Fruit fly (Drosophila melanogaster) whole organism, embryonic: Measurements from ENCODE around the gene CG10445.
A peak's percentile ranks its signal among the peaks of the same experiment; 100 is the strongest.

Experiments used
- Ada2b ChIP-seq: fragments of 200-800 bp; sonication (Bioruptor generic); IDR thresholded peaks from 2 replicates; pipeline ENCODE4 v1.3.6; 2022; ENCODE audit warnings: missing biosample characterization, missing genetic modification characterization
- B-H1 ChIP-seq: fragments of 200-800 bp; sonication (Bioruptor generic); IDR thresholded peaks from 3 replicates; pipeline ENCODE4 v1.3.6; 2022; ENCODE audit warnings: missing biosample characterization, missing genetic modification characterization
- C15 ChIP-seq: fragments of 200-800 bp; sonication (Bioruptor generic); IDR thresholded peaks from 3 replicates; pipeline ENCODE4 v1.3.6; 2022; ENCODE audit warnings: missing biosample characterization, missing genetic modification characterization
- CG10209 ChIP-seq: fragments of 200-800 bp; sonication (Bioruptor generic); optimal IDR thresholded peaks from 3 replicates; lab custom pipeline; 2017; ENCODE audit warnings: missing biosample characterization, mild to moderate bottlenecking, missing genetic modification characterization, missing genetic modification reagents
- CG11247 ChIP-seq: fragments of 200-800 bp; sonication (Bioruptor generic); IDR thresholded peaks from 2 replicates; pipeline ENCODE4 v1.3.6; 2022; ENCODE audit warnings: missing biosample characterization, missing genetic modification characterization
- CG12155 ChIP-seq: fragments of 200-800 bp; sonication (Bioruptor generic); optimal IDR thresholded peaks from 3 replicates; lab custom pipeline; 2016; ENCODE audit warnings: missing biosample characterization, missing genetic modification characterization
- CG1233 ChIP-seq: fragments of 200-800 bp; sonication (Bioruptor generic); optimal IDR thresholded peaks from 4 replicates; lab custom pipeline; 2018; ENCODE audit warnings: missing biosample characterization, mild to moderate bottlenecking, missing genetic modification characterization
- CG13296 ChIP-seq: fragments of 200-800 bp; sonication (Bioruptor generic); optimal IDR thresholded peaks from 3 replicates; lab custom pipeline; 2018; ENCODE audit warnings: missing biosample characterization, mild to moderate bottlenecking, missing genetic modification characterization
- CG15479 ChIP-seq: fragments of 200-800 bp; sonication (Bioruptor generic); optimal IDR thresholded peaks from 3 replicates; lab custom pipeline; 2019; ENCODE audit warnings: missing biosample characterization, mild to moderate bottlenecking, missing genetic modification characterization, moderate library complexity
- CG17186 ChIP-seq: fragments of 200-800 bp; sonication (Bioruptor generic); optimal IDR thresholded peaks from 3 replicates; lab custom pipeline; 2017; ENCODE audit warnings: missing biosample characterization, missing genetic modification reagents, missing genetic modification characterization
- CG18011 ChIP-seq: fragments of 200-800 bp; sonication (Bioruptor generic); optimal IDR thresholded peaks from 2 replicates; lab custom pipeline; 2017; ENCODE audit warnings: missing biosample characterization, missing genetic modification characterization, mild to moderate bottlenecking, moderate library complexity, missing genotype
- CG18619 ChIP-seq: fragments of 200-800 bp; sonication (Bioruptor generic); optimal IDR thresholded peaks from 3 replicates; lab custom pipeline; 2017; ENCODE audit warnings: missing biosample characterization, mild to moderate bottlenecking, missing genetic modification characterization
- CG3163 ChIP-seq: fragments of 200-800 bp; sonication (Bioruptor generic); optimal IDR thresholded peaks from 3 replicates; lab custom pipeline; 2016; ENCODE audit warnings: missing biosample characterization, missing genetic modification characterization
- CG4404 ChIP-seq: fragments of 200-800 bp; sonication (Bioruptor generic); IDR thresholded peaks from 2 replicates; pipeline ENCODE4 v1.3.6; 2022; ENCODE audit warnings: missing biosample characterization, missing genetic modification characterization
- CG4820 ChIP-seq: fragments of 200-800 bp; sonication (Bioruptor generic); optimal IDR thresholded peaks from 3 replicates; lab custom pipeline; 2016; ENCODE audit warnings: missing biosample characterization, missing genetic modification characterization
- CG5180 ChIP-seq: fragments of 200-800 bp; sonication (Bioruptor generic); optimal IDR thresholded peaks from 3 replicates; lab custom pipeline; 2017; ENCODE audit warnings: missing biosample characterization, missing genetic modification characterization, mild to moderate bottlenecking, moderate library complexity, missing genetic modification reagents
- CG7556 ChIP-seq: fragments of 200-800 bp; sonication (Bioruptor generic); optimal IDR thresholded peaks from 2 replicates; lab custom pipeline; 2017; ENCODE audit warnings: missing biosample characterization, mild to moderate bottlenecking, missing genetic modification characterization
- CG9437 ChIP-seq: fragments of 200-800 bp; sonication (Bioruptor generic); optimal IDR thresholded peaks from 2 replicates; lab custom pipeline; 2018; ENCODE audit warnings: missing biosample characterization, mild to moderate bottlenecking, missing genetic modification characterization
- Deaf1 ChIP-seq: fragments of 200-800 bp; optimal IDR thresholded peaks from 3 replicates; lab custom pipeline; 2019; ENCODE audit warnings: missing biosample characterization, mild to moderate bottlenecking, missing genetic modification characterization, moderate library complexity
- Dip2 ChIP-seq: fragments of 200-800 bp; sonication (Bioruptor generic); IDR thresholded peaks from 2 replicates; pipeline ENCODE4 v1.3.6; 2022; ENCODE audit warnings: missing biosample characterization, missing genetic modification characterization
- Drgx ChIP-seq: fragments of 200-800 bp; sonication (Bioruptor generic); IDR thresholded peaks from 2 replicates; pipeline ENCODE4 v1.3.6; 2022; ENCODE audit warnings: missing biosample characterization, missing genetic modification characterization
- Hey ChIP-seq: fragments of 200-800 bp; sonication (Bioruptor generic); optimal IDR thresholded peaks from 3 replicates; lab custom pipeline; 2018; ENCODE audit warnings: missing biosample characterization, mild to moderate bottlenecking, missing genetic modification characterization
- Hr39 ChIP-seq: fragments of >200 bp; optimal IDR thresholded peaks from 2 replicates; lab custom pipeline; 2017
- Hr51 ChIP-seq, 2 experiments: fragments of 200-800 bp; sonication (Bioruptor generic); optimal IDR thresholded peaks; 2 replicates in 1 of 2; 3 replicates in 1 of 2; lab custom pipeline; 2016 to 2018; ENCODE audit warnings: missing biosample characterization in 2 of 2, missing genetic modification characterization in 2 of 2, mild to moderate bottlenecking in 1 of 2, moderate library complexity in 1 of 2
- Lim3 ChIP-seq: fragments of 200-800 bp; sonication (Bioruptor generic); IDR thresholded peaks from 2 replicates; pipeline ENCODE4 v1.3.6; 2022; ENCODE audit warnings: missing biosample characterization, missing genetic modification characterization
- Meics ChIP-seq: fragments of 200-800 bp; sonication (Bioruptor generic); optimal IDR thresholded peaks from 2 replicates; lab custom pipeline; 2017; ENCODE audit warnings: missing biosample characterization, mild to moderate bottlenecking, missing genetic modification characterization
- Mes4 ChIP-seq: fragments of 200-800 bp; sonication (Bioruptor generic); optimal IDR thresholded peaks from 2 replicates; lab custom pipeline; 2016; ENCODE audit warnings: missing biosample characterization, missing genetic modification characterization
- NFAT ChIP-seq: fragments of 200-800 bp; sonication (Bioruptor generic); IDR thresholded peaks from 2 replicates; pipeline ENCODE4 v1.3.6; 2022; ENCODE audit warnings: missing biosample characterization, missing genetic modification characterization
- Optix ChIP-seq: fragments of 200-800 bp; sonication (Bioruptor generic); IDR thresholded peaks from 3 replicates; pipeline ENCODE4 v1.3.6; 2022; ENCODE audit warnings: missing biosample characterization, missing genetic modification characterization
- PHDP ChIP-seq: fragments of 200-800 bp; sonication (Bioruptor generic); optimal IDR thresholded peaks from 3 replicates; lab custom pipeline; 2018; ENCODE audit warnings: missing biosample characterization, mild to moderate bottlenecking, missing genetic modification characterization, moderate library complexity
- Ptx1 ChIP-seq: fragments of 200-800 bp; sonication (Bioruptor generic); IDR thresholded peaks from 2 replicates; pipeline ENCODE4 v1.3.6; 2022; ENCODE audit warnings: missing biosample characterization, missing genetic modification characterization
- Rfx ChIP-seq: fragments of 200-800 bp; sonication (Bioruptor generic); IDR thresholded peaks from 2 replicates; pipeline ENCODE4 v1.3.6; 2022; ENCODE audit warnings: missing biosample characterization, missing genetic modification characterization
- Six4 ChIP-seq: fragments of 200-800 bp; sonication (Bioruptor generic); optimal IDR thresholded peaks from 2 replicates; lab custom pipeline; 2016; ENCODE audit warnings: missing biosample characterization, missing genetic modification characterization
- Sox102F ChIP-seq: fragments of 200-800 bp; sonication (Bioruptor generic); optimal IDR thresholded peaks from 2 replicates; lab custom pipeline; 2018; ENCODE audit warnings: missing biosample characterization, mild to moderate bottlenecking, missing genetic modification characterization, moderate library complexity
- YL-1 ChIP-seq: fragments of 200-800 bp; sonication (Bioruptor generic); optimal IDR thresholded peaks from 3 replicates; lab custom pipeline; 2017; ENCODE audit warnings: missing biosample characterization, mild to moderate bottlenecking, missing genetic modification characterization
- ab ChIP-seq: fragments of 200-800 bp; sonication (Bioruptor generic); optimal IDR thresholded peaks from 2 replicates; lab custom pipeline; 2016; ENCODE audit warnings: missing biosample characterization, missing genetic modification characterization
- disco-r ChIP-seq: fragments of 200-800 bp; sonication (Bioruptor generic); optimal IDR thresholded peaks from 2 replicates; lab custom pipeline; 2016; ENCODE audit warnings: missing biosample characterization, missing genetic modification characterization
- fd3F ChIP-seq: fragments of 200-800 bp; sonication (Bioruptor generic); optimal IDR thresholded peaks from 2 replicates; lab custom pipeline; 2018; ENCODE audit warnings: missing biosample characterization, mild to moderate bottlenecking, missing genetic modification characterization, moderate library complexity
- fd96Cb ChIP-seq: fragments of 200-800 bp; sonication (Bioruptor generic); optimal IDR thresholded peaks from 2 replicates; lab custom pipeline; 2018; ENCODE audit warnings: missing biosample characterization, mild to moderate bottlenecking, missing genetic modification characterization, moderate library complexity
- ftz-f1 ChIP-seq: fragments of 200-800 bp; sonication (Bioruptor generic); optimal IDR thresholded peaks from 2 replicates; lab custom pipeline; 2016; ENCODE audit warnings: missing biosample characterization, missing genetic modification characterization
- gem ChIP-seq: fragments of 200-800 bp; sonication (Bioruptor generic); optimal IDR thresholded peaks from 2 replicates; lab custom pipeline; 2019; ENCODE audit warnings: missing biosample characterization, mild to moderate bottlenecking, missing genetic modification characterization, moderate library complexity
- grn ChIP-seq: fragments of 200-800 bp; sonication (Bioruptor generic); optimal IDR thresholded peaks from 3 replicates; lab custom pipeline; 2017; ENCODE audit warnings: missing biosample characterization, missing genetic modification characterization
- jing ChIP-seq: fragments of 200-800 bp; sonication (Bioruptor generic); optimal IDR thresholded peaks from 2 replicates; lab custom pipeline; 2018; ENCODE audit warnings: missing biosample characterization, mild to moderate bottlenecking, missing genetic modification characterization
- mam ChIP-seq: fragments of 200-800 bp; sonication (Bioruptor generic); optimal IDR thresholded peaks from 3 replicates; lab custom pipeline; 2016; ENCODE audit warnings: missing biosample characterization, missing genetic modification characterization
- pho ChIP-seq: fragments of 200-800 bp; sonication (Bioruptor generic); optimal IDR thresholded peaks from 2 replicates; lab custom pipeline; 2016; ENCODE audit warnings: missing biosample characterization, missing genetic modification characterization
- prd ChIP-seq, 3 experiments: fragments of >200 bp in 2 of 3; fragments of 200-800 bp in 1 of 3; sonication (Bioruptor generic) in 1 of 3; optimal IDR thresholded peaks in 2 of 3; IDR thresholded peaks in 1 of 3; 2 replicates in 2 of 3; 3 replicates in 1 of 3; pipeline versions ENCODE4 v1.3.6 to Lab custom; 2017 to 2022; ENCODE audit warnings: missing biosample characterization in 1 of 3, missing genetic modification characterization in 1 of 3
- psq ChIP-seq: fragments of 200-800 bp; sonication (Bioruptor generic); optimal IDR thresholded peaks from 2 replicates; lab custom pipeline; 2017; ENCODE audit warnings: missing biosample characterization, missing genetic modification characterization
- rib ChIP-seq: fragments of 200-800 bp; sonication (Bioruptor generic); IDR thresholded peaks from 2 replicates; pipeline ENCODE4 v1.3.6; 2022; ENCODE audit warnings: missing biosample characterization, missing genetic modification characterization
- shn ChIP-seq: fragments of 200-800 bp; sonication (Bioruptor generic); optimal IDR thresholded peaks from 3 replicates; lab custom pipeline; 2016; ENCODE audit warnings: missing biosample characterization, missing genetic modification characterization
- tap ChIP-seq: fragments of 200-800 bp; optimal IDR thresholded peaks from 3 replicates; lab custom pipeline; 2019; ENCODE audit warnings: missing biosample characterization, mild to moderate bottlenecking, missing genetic modification characterization, moderate library complexity
- ttk ChIP-seq: fragments of 200-800 bp; sonication (Bioruptor generic); IDR thresholded peaks from 2 replicates; pipeline ENCODE4 v2.1.2; 2022; ENCODE audit warnings: missing biosample characterization, missing genetic modification characterization

The CG10445 gene

DNA sequence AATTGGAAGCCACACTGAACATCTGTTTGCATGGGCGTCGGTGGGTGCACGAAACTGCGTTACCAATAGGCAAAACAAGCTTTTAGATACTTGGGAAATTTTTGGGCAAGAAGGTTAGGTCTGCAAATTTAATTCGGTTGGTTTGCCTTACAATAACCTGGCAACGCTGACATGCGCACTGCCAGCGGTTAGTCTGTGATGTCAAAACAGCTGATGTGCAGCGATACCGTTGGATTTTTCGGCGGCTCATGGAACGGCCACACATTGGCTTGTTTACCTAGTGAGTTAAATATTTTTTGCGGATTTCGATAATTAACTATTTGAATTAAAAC, 33.3 kb downstream of the CG10445 start, which contains the start of gene ArgRS-m (continued):
- TF ChIP-seq CG18011 (GFP tag; lab: Kevin White, UChicago): peak; percentile 23
- 0 out of 2 replicates have a peak, but pooled peaks have one; percentile 21 for TF ChIP-seq CG11247 (GFP tag; lab: Robert Waterston, UW)
- TF ChIP-seq Ptx1 (GFP tag; lab: Robert Waterston, UW): peak; percentile 41; the same call in 1 of the 2 replicates
- no peak for TF ChIP-seq Lim3
- TF ChIP-seq CG15479 (GFP tag; lab: Kevin White, UChicago): no peak
- peak; percentile 58 for TF ChIP-seq CG3163
- no peak for TF ChIP-seq CG4820 (GFP tag; lab: Kevin White, UChicago)
- no peak for TF ChIP-seq rib (GFP tag; lab: Robert Waterston, UW)
- peak; percentile 84 for TF ChIP-seq Rfx (GFP tag; lab: Robert Waterston, UW)
- TF ChIP-seq prd (optimal IDR thresholded peaks at IDR 0.05; lab: Kevin White, UChicago): no peak
- TF ChIP-seq prd (GFP tag; IDR thresholded peaks at IDR 0.05; lab: Robert Waterston, UW): peak; percentile 33; the same call in 2 of the 3 replicates
- TF ChIP-seq CG1233 (GFP tag; lab: Kevin White, UChicago): no peak
- no peak for TF ChIP-seq Hey
- no peak for TF ChIP-seq Optix (GFP tag; lab: Robert Waterston, UW)
- peak; percentile 52 for TF ChIP-seq shn (GFP tag; lab: Kevin White, UChicago)
- peak; percentile 55 for TF ChIP-seq CG18619
- TF ChIP-seq Mes4 (GFP tag; lab: Kevin White, UChicago): peak; percentile 29
- no peak for TF ChIP-seq C15
- peak; percentile 66 for TF ChIP-seq mam (GFP tag; lab: Kevin White, UChicago)
- TF ChIP-seq B-H1 (GFP tag; lab: Robert Waterston, UW): no peak
- TF ChIP-seq ttk (GFP tag; lab: Robert Waterston, UW): no peak
- no peak for TF ChIP-seq Hr39 (lab: Kevin White, UChicago)
- TF ChIP-seq CG7556 (GFP tag; lab: Kevin White, UChicago): peak; percentile 51
- TF ChIP-seq ftz-f1 (GFP tag; lab: Kevin White, UChicago): peak; percentile 21
- TF ChIP-seq fd3F: peak; percentile 37
- TF ChIP-seq CG10209 (GFP tag; lab: Kevin White, UChicago): no peak
- TF ChIP-seq CG4404 (GFP tag; lab: Robert Waterston, UW): no peak
- peak; percentile 28 for TF ChIP-seq psq (GFP tag; lab: Kevin White, UChicago)
- TF ChIP-seq Drgx: peak; percentile 64
- peak; percentile 58 for TF ChIP-seq gem
- TF ChIP-seq tap (tag; lab: Kevin White, UChicago): no peak
- no peak for TF ChIP-seq Ada2b (GFP tag; lab: Robert Waterston, UW)
- TF ChIP-seq Hr51 (GFP tag; optimal IDR thresholded peaks at IDR 0.05; lab: Kevin White, UChicago): peak; percentile 38 to 55
- peak; percentile 23 for TF ChIP-seq Six4 (GFP tag; lab: Kevin White, UChicago)
- TF ChIP-seq CG12155 (GFP tag; lab: Kevin White, UChicago): peak; percentile 31
- TF ChIP-seq ab (GFP tag; lab: Kevin White, UChicago): no peak
- TF ChIP-seq fd96Cb (tag; lab: Kevin White, UChicago): no peak
- TF ChIP-seq grn (GFP tag; lab: Kevin White, UChicago): no peak
- peak; percentile 53 for TF ChIP-seq PHDP (tag; lab: Kevin White, UChicago)
- no peak for TF ChIP-seq Dip2 (GFP tag; lab: Robert Waterston, UW)
- TF ChIP-seq CG9437 (GFP tag; lab: Kevin White, UChicago): peak; percentile 15
- TF ChIP-seq Deaf1: peak; percentile 30
- TF ChIP-seq CG5180 (GFP tag; lab: Kevin White, UChicago): no peak
- TF ChIP-seq NFAT (GFP tag; lab: Robert Waterston, UW): peak; percentile 77
- peak; percentile 47 for TF ChIP-seq Sox102F (GFP tag; lab: Kevin White, UChicago)
- TF ChIP-seq CG17186: peak; percentile 96
- TF ChIP-seq YL-1 (GFP tag; lab: Kevin White, UChicago): peak; percentile 39
- peak; percentile 33 for TF ChIP-seq CG13296 (GFP tag; lab: Kevin White, UChicago)
- TF ChIP-seq jing (GFP tag; lab: Kevin White, UChicago): no peak
- TF ChIP-seq pho: peak; percentile 76
- TF ChIP-seq Meics: peak; percentile 49
- no peak for TF ChIP-seq disco-r (GFP tag; lab: Kevin White, UChicago)
